Fruit fly (Drosophila melanogaster): ENCODE measurements around the gene nau.

Gene nau

dm6 chr3R:23694579-23695033 is 23.6 kb downstream of the nau start, which contains the start of gene CG10254 (continued):
- TF ChIP-seq tap (tag; optimal IDR thresholded peaks at IDR 0.05) (no peak), CG5180 (GFP tag; optimal IDR thresholded peaks at IDR 0.05) (no peak), caup (GFP tag; optimal IDR thresholded peaks at IDR 0.05; ENCODE audit: severe bottlenecking) (no peak), unpg (GFP tag; optimal IDR thresholded peaks at IDR 0.05) (no peak), Kr (GFP tag; optimal IDR thresholded peaks at IDR 0.05) (no peak), CG15073 (GFP tag; optimal IDR thresholded peaks at IDR 0.05) (no peak), aop (GFP tag; IDR thresholded peaks at IDR 0.05) (no peak), Taf1 (GFP tag; IDR thresholded peaks at IDR 0.05) (no peak), cwo (GFP tag; optimal IDR thresholded peaks at IDR 0.05) (no peak), CG17912 (GFP tag; optimal IDR thresholded peaks at IDR 0.05) (no peak), CG17612 (GFP tag; IDR thresholded peaks at IDR 0.05) (no peak), CG5245 (GFP tag; optimal IDR thresholded peaks at IDR 0.05) (no peak), crol (GFP tag; IDR thresholded peaks at IDR 0.05) (no peak), Awh (GFP tag; IDR thresholded peaks at IDR 0.05) (no peak), CG6791 (GFP tag; IDR thresholded peaks at IDR 0.05; ENCODE audit: partially characterized antibody) (no peak), pita (GFP tag; optimal IDR thresholded peaks at IDR 0.05) (peak; percentile 64), slbo (GFP tag; IDR thresholded peaks at IDR 0.05) (no peak), CG13287 (GFP tag; IDR thresholded peaks at IDR 0.05; ENCODE audit: partially characterized antibody) (peak; percentile 34; the same call in 1 of the 2 replicates), CG8924 (tag; optimal IDR thresholded peaks at IDR 0.05) (no peak), Hmr (GFP tag; optimal IDR thresholded peaks at IDR 0.05) (no peak), org-1 (GFP tag; optimal IDR thresholded peaks at IDR 0.05) (no peak), Gug (GFP tag; IDR thresholded peaks at IDR 0.05) (no peak), grau (tag; optimal IDR thresholded peaks at IDR 0.05) (no peak), pfk (GFP tag; optimal IDR thresholded peaks at IDR 0.05) (no peak), peb (GFP tag; IDR thresholded peaks at IDR 0.05) (no peak), lmd (GFP tag; IDR thresholded peaks at IDR 0.05) (no peak), CG15601 (tag; optimal IDR thresholded peaks at IDR 0.05) (peak; percentile 100), ewg (GFP tag; optimal IDR thresholded peaks at IDR 0.05) (no peak), gem (tag; optimal IDR thresholded peaks at IDR 0.05) (no peak), CG9797 (GFP tag; optimal IDR thresholded peaks at IDR 0.05) (peak; percentile 34), Atf-2 (GFP tag; optimal IDR thresholded peaks at IDR 0.05) (no peak), dm (GFP tag; optimal IDR thresholded peaks at IDR 0.05) (no peak), CG32767 (GFP tag; IDR thresholded peaks at IDR 0.05) (no peak), CG7928 (GFP tag; optimal IDR thresholded peaks at IDR 0.05) (peak; percentile 33), fd102C (GFP tag; optimal IDR thresholded peaks at IDR 0.05) (no peak), insv (GFP tag; optimal IDR thresholded peaks at IDR 0.05) (no peak), CG8290 (GFP tag; optimal IDR thresholded peaks at IDR 0.05) (no peak), CG8290 (tag; optimal IDR thresholded peaks at IDR 0.05) (no peak), CG16779 (GFP tag; IDR thresholded peaks at IDR 0.05) (no peak), corto (GFP tag; optimal IDR thresholded peaks at IDR 0.05) (no peak), CG14710 (tag; optimal IDR thresholded peaks at IDR 0.05) (peak; percentile 30), HmgD (GFP tag; optimal IDR thresholded peaks at IDR 0.05) (no peak), fd96Cb (tag; optimal IDR thresholded peaks at IDR 0.05) (no peak), lov (optimal IDR thresholded peaks at IDR 0.05) (no peak), lov (GFP tag; IDR thresholded peaks at IDR 0.05) (no peak), Gsc (GFP tag; IDR thresholded peaks at IDR 0.05) (no peak), hb (GFP tag; IDR thresholded peaks at IDR 0.05; ENCODE audit: partially characterized antibody) (no peak), CG1603 (tag; optimal IDR thresholded peaks at IDR 0.05) (no peak), Ets65A (GFP tag) (no peak), CG34422 (GFP tag; IDR thresholded peaks at IDR 0.05) (no peak), Ptx1 (GFP tag; IDR thresholded peaks at IDR 0.05) (no peak), jing (GFP tag; optimal IDR thresholded peaks at IDR 0.05) (no peak)
